Worm (Caenorhabditis elegans): Measurements from ENCODE around the gene K06A9.1.

ce11 chrX:1602548-1602947 lies 55.2 kb downstream of the K06A9.1 start:
- no peak for TF ChIP-seq elt-3 (tag; optimal IDR thresholded peaks at IDR 0.05)
- TF ChIP-seq ceh-8 (GFP tag; optimal IDR thresholded peaks at IDR 0.05): no peak
- TF ChIP-seq mdl-1 (tag; optimal IDR thresholded peaks at IDR 0.05): no peak
- TF ChIP-seq nhr-12 (tag; optimal IDR thresholded peaks at IDR 0.05): no peak
- no peak for TF ChIP-seq ces-1 (GFP tag; optimal IDR thresholded peaks at IDR 0.05)
- no peak for TF ChIP-seq fos-1 (tag; optimal IDR thresholded peaks at IDR 0.05)
- TF ChIP-seq hpl-2 (GFP tag; optimal IDR thresholded peaks at IDR 0.05): no peak
- TF ChIP-seq lin-39 (tag; optimal IDR thresholded peaks at IDR 0.05): no peak
- no peak for TF ChIP-seq nhr-76 (tag; optimal IDR thresholded peaks at IDR 0.05)
- TF ChIP-seq ceh-82 (tag; optimal IDR thresholded peaks at IDR 0.05): no peak
- no peak for TF ChIP-seq xbp-1 (tag; optimal IDR thresholded peaks at IDR 0.05)
- TF ChIP-seq elt-2 (tag; optimal IDR thresholded peaks at IDR 0.05): no peak
- no peak for TF ChIP-seq snpc-4 (tag; optimal IDR thresholded peaks at IDR 0.05)
